Fruit fly (Drosophila melanogaster): ENCODE results near the gene CG14011.

Gene CG14011

dm6 chr2L:5581016-5581415, at the start of gene CG14011:
Gene CG14011, minus strand, starts transcription at chr2L:5581116.
- no peak for TF ChIP-seq rn (GFP tag; IDR thresholded peaks at IDR 0.05)
- no peak for TF ChIP-seq CG14655 (GFP tag; optimal IDR thresholded peaks at IDR 0.05)
- TF ChIP-seq Pif1B (GFP tag; optimal IDR thresholded peaks at IDR 0.05) = no peak
- no peak for TF ChIP-seq CG8301 (tag; optimal IDR thresholded peaks at IDR 0.05)
- no peak for TF ChIP-seq Snoo (tag; optimal IDR thresholded peaks at IDR 0.05)
- no peak for TF ChIP-seq Ets98B (GFP tag; IDR thresholded peaks at IDR 0.05)
- no peak for TF ChIP-seq CG13204 (GFP tag; optimal IDR thresholded peaks at IDR 0.05)
- no peak for TF ChIP-seq CG10348 (GFP tag; IDR thresholded peaks at IDR 0.05)

- TF ChIP-seq CG8159 (tag; optimal IDR thresholded peaks at IDR 0.05) (peak; percentile 75), rn (GFP tag; IDR thresholded peaks at IDR 0.05) (peak; percentile 19; the same call in 1 of the 2 replicates), CG4496 (GFP tag; IDR thresholded peaks at IDR 0.05) (peak; percentile 92), CG9948 (tag; optimal IDR thresholded peaks at IDR 0.05) (peak; percentile 64), Pif1B (GFP tag; optimal IDR thresholded peaks at IDR 0.05) (peak; percentile 72), CG13204 (GFP tag; optimal IDR thresholded peaks at IDR 0.05) (no peak), CG32121 (GFP tag; IDR thresholded peaks at IDR 0.05) (peak; percentile 86), CG17806 (tag; optimal IDR thresholded peaks at IDR 0.05) (peak; percentile 79), EcR (GFP tag; optimal IDR thresholded peaks at IDR 0.05) (no peak), CG14655 (GFP tag; optimal IDR thresholded peaks at IDR 0.05) (peak; percentile 88), Ets98B (GFP tag; IDR thresholded peaks at IDR 0.05) (peak; percentile 83), CG8301 (tag; optimal IDR thresholded peaks at IDR 0.05) (peak; percentile 85), gl (tag; optimal IDR thresholded peaks at IDR 0.05) (peak; percentile 51), fd96Ca (GFP tag; IDR thresholded peaks at IDR 0.05) (peak; percentile 86), Snoo (tag; optimal IDR thresholded peaks at IDR 0.05) (no peak), CG12605 (GFP tag; IDR thresholded peaks at IDR 0.05) (peak; percentile 79), CG15710 (tag; optimal IDR thresholded peaks at IDR 0.05) (peak; percentile 67), D1 (tag; optimal IDR thresholded peaks at IDR 0.05) (peak; percentile 56), Pif1A (GFP tag; optimal IDR thresholded peaks at IDR 0.05) (peak; percentile 77), CG34367 (tag; optimal IDR thresholded peaks at IDR 0.05) (peak; percentile 46), CG10348 (GFP tag; IDR thresholded peaks at IDR 0.05) (no peak; the same call in 1 of the 2 replicates)
Observed at dm6 chr2L:5623727-5624407, 43.0 kb upstream of the CG14011 start, which contains the start of gene Cyp6a16. Gene Cyp6a16, minus strand, starts transcription at chr2L:5623762.

- TF ChIP-seq CG13204 (GFP tag; optimal IDR thresholded peaks at IDR 0.05) (peak; percentile 39), CG8159 (tag; optimal IDR thresholded peaks at IDR 0.05) (peak; percentile 40), Ets98B (GFP tag; IDR thresholded peaks at IDR 0.05) (peak; percentile 52), CG15710 (tag; optimal IDR thresholded peaks at IDR 0.05) (peak; percentile 26), CG8301 (tag; optimal IDR thresholded peaks at IDR 0.05) (peak; percentile 24), gl (tag; optimal IDR thresholded peaks at IDR 0.05) (peak; percentile 64), CG10348 (GFP tag; IDR thresholded peaks at IDR 0.05) (no peak), Pif1B (GFP tag; optimal IDR thresholded peaks at IDR 0.05) (no peak), CG34367 (tag; optimal IDR thresholded peaks at IDR 0.05) (peak; percentile 5), CG4496 (GFP tag; IDR thresholded peaks at IDR 0.05) (peak; percentile 71; the same call in 2 of the 3 replicates), CG12605 (GFP tag; IDR thresholded peaks at IDR 0.05) (peak; percentile 70), CG9948 (tag; optimal IDR thresholded peaks at IDR 0.05) (no peak), rn (GFP tag; IDR thresholded peaks at IDR 0.05) (peak; percentile 19; the same call in 1 of the 2 replicates), CG17806 (tag; optimal IDR thresholded peaks at IDR 0.05) (no peak), EcR (GFP tag; optimal IDR thresholded peaks at IDR 0.05) (no peak), CG14655 (GFP tag; optimal IDR thresholded peaks at IDR 0.05) (peak; percentile 45)
Observed at dm6 chr2L:5617896-5618505, 37.1 kb upstream of the CG14011 start, which contains the start of gene DIP-eta. Gene DIP-eta, minus strand, starts transcription at chr2L:5617946.

dm6 chr2L:5617224-5617623, 36.3 kb upstream of the CG14011 start:
- no peak for TF ChIP-seq D1 (tag; optimal IDR thresholded peaks at IDR 0.05)
- TF ChIP-seq CG14655 (GFP tag; optimal IDR thresholded peaks at IDR 0.05) = no peak
- no peak for TF ChIP-seq Ets98B (GFP tag; IDR thresholded peaks at IDR 0.05)
- TF ChIP-seq CG34367 (tag; optimal IDR thresholded peaks at IDR 0.05) = no peak
- TF ChIP-seq rn (GFP tag; IDR thresholded peaks at IDR 0.05) = no peak
- no peak for TF ChIP-seq EcR (GFP tag; optimal IDR thresholded peaks at IDR 0.05)
- TF ChIP-seq fd96Ca (GFP tag; IDR thresholded peaks at IDR 0.05) = no peak
- no peak for TF ChIP-seq CG13204 (GFP tag; optimal IDR thresholded peaks at IDR 0.05)
- TF ChIP-seq gl (tag; optimal IDR thresholded peaks at IDR 0.05) = no peak
- no peak for TF ChIP-seq CG9948 (tag; optimal IDR thresholded peaks at IDR 0.05)
- TF ChIP-seq Pif1B (GFP tag; optimal IDR thresholded peaks at IDR 0.05) = no peak
- no peak for TF ChIP-seq CG17806 (tag; optimal IDR thresholded peaks at IDR 0.05)
- no peak for TF ChIP-seq CG8301 (tag; optimal IDR thresholded peaks at IDR 0.05)
- TF ChIP-seq Snoo (tag; optimal IDR thresholded peaks at IDR 0.05) = no peak

dm6 chr2L:5610629-5611028, 29.7 kb upstream of the CG14011 start:
- TF ChIP-seq CG17806 (tag; optimal IDR thresholded peaks at IDR 0.05) = no peak
- TF ChIP-seq CG8301 (tag; optimal IDR thresholded peaks at IDR 0.05) = no peak
- TF ChIP-seq D1 (tag; optimal IDR thresholded peaks at IDR 0.05) = no peak
- TF ChIP-seq CG14655 (GFP tag; optimal IDR thresholded peaks at IDR 0.05) = no peak
- no peak for TF ChIP-seq CG9948 (tag; optimal IDR thresholded peaks at IDR 0.05)
- TF ChIP-seq CG34367 (tag; optimal IDR thresholded peaks at IDR 0.05) = no peak
- no peak for TF ChIP-seq CG32121 (GFP tag; IDR thresholded peaks at IDR 0.05)
- no peak for TF ChIP-seq CG8159 (tag; optimal IDR thresholded peaks at IDR 0.05)

Measured in whole organism, pupa.